Fruit fly (Drosophila melanogaster) whole organism, embryonic: Measurements from ENCODE around the gene Cyt-c-d.

Experiments used
- Bdp1 ChIP-seq: fragments of 200-800 bp; sonication (Bioruptor generic); optimal IDR thresholded peaks from 3 replicates; lab custom pipeline; 2016; ENCODE audit warnings: missing biosample characterization, missing genetic modification characterization
- CG10209 ChIP-seq: fragments of 200-800 bp; sonication (Bioruptor generic); optimal IDR thresholded peaks from 3 replicates; lab custom pipeline; 2017; ENCODE audit warnings: missing biosample characterization, mild to moderate bottlenecking, missing genetic modification characterization, missing genetic modification reagents
- CG10321 ChIP-seq: fragments of 200-800 bp; sonication (Bioruptor generic); IDR thresholded peaks from 2 replicates; pipeline ENCODE4 v1.3.6; 2022; ENCODE audit warnings: missing biosample characterization, missing genetic modification characterization
- CG10543 ChIP-seq: fragments of 200-800 bp; sonication (Bioruptor generic); optimal IDR thresholded peaks from 3 replicates; lab custom pipeline; 2017; ENCODE audit warnings: missing biosample characterization, mild to moderate bottlenecking, missing genetic modification characterization, moderate library complexity
- CG12155 ChIP-seq: fragments of 200-800 bp; sonication (Bioruptor generic); optimal IDR thresholded peaks from 3 replicates; lab custom pipeline; 2016; ENCODE audit warnings: missing biosample characterization, missing genetic modification characterization
- CG12299 ChIP-seq: fragments of 200-800 bp; sonication (Bioruptor generic); optimal IDR thresholded peaks from 2 replicates; lab custom pipeline; 2018; ENCODE audit warnings: missing biosample characterization, mild to moderate bottlenecking, missing genetic modification characterization
- CG12659 ChIP-seq: fragments of 200-800 bp; sonication (Bioruptor generic); optimal IDR thresholded peaks from 3 replicates; lab custom pipeline; 2017; ENCODE audit warnings: mild to moderate bottlenecking, missing biosample characterization, missing genetic modification reagents, missing genetic modification characterization
- CG13287 ChIP-seq: fragments of 200-800 bp; sonication (Bioruptor generic); IDR thresholded peaks from 2 replicates; pipeline ENCODE4 v1.3.6; 2022; ENCODE audit warnings: missing biosample characterization, missing genetic modification characterization; ENCODE audit not compliant: partially characterized antibody
- CG14860 ChIP-seq: fragments of 200-800 bp; sonication (Bioruptor generic); IDR thresholded peaks from 3 replicates; pipeline ENCODE4 v1.3.6; 2022; ENCODE audit warnings: missing biosample characterization, missing genetic modification characterization; ENCODE audit not compliant: partially characterized antibody
- CG33557 ChIP-seq: fragments of 200-800 bp; sonication (Bioruptor generic); optimal IDR thresholded peaks from 2 replicates; lab custom pipeline; 2019; ENCODE audit warnings: missing biosample characterization, mild to moderate bottlenecking, missing genetic modification characterization, moderate library complexity
- CG4820 ChIP-seq: fragments of 200-800 bp; sonication (Bioruptor generic); optimal IDR thresholded peaks from 3 replicates; lab custom pipeline; 2016; ENCODE audit warnings: missing biosample characterization, missing genetic modification characterization
- CG7839 ChIP-seq: fragments of 200-800 bp; sonication (Bioruptor generic); optimal IDR thresholded peaks from 3 replicates; lab custom pipeline; 2018; ENCODE audit warnings: missing biosample characterization, mild to moderate bottlenecking, missing genetic modification characterization, moderate library complexity
- CG8290 ChIP-seq, 3 experiments: fragments of 200-800 bp; sonication (Bioruptor generic); optimal IDR thresholded peaks; 2 replicates each; lab custom pipeline; 2016 to 2019; ENCODE audit warnings: missing biosample characterization in 3 of 3, missing genetic modification characterization in 3 of 3, mild to moderate bottlenecking in 2 of 3, moderate library complexity in 1 of 3
- CG8478 ChIP-seq: fragments of >200 bp; optimal IDR thresholded peaks from 2 replicates; lab custom pipeline; 2018
- CG8924 ChIP-seq: fragments of 200-800 bp; optimal IDR thresholded peaks from 3 replicates; lab custom pipeline; 2019; ENCODE audit warnings: missing biosample characterization, mild to moderate bottlenecking, missing genetic modification characterization, moderate library complexity
- CG9727 ChIP-seq: fragments of 200-800 bp; sonication (Bioruptor generic); optimal IDR thresholded peaks from 3 replicates; lab custom pipeline; 2017; ENCODE audit warnings: missing biosample characterization, mild to moderate bottlenecking, missing genetic modification characterization
- Chrac-16 ChIP-seq: fragments of 200-800 bp; sonication (Bioruptor generic); optimal IDR thresholded peaks from 3 replicates; lab custom pipeline; 2016; ENCODE audit warnings: missing biosample characterization, missing genetic modification characterization
- D ChIP-seq, 2 experiments: fragments of 200-800 bp in 1 of 2; fragments of >200 bp in 1 of 2; sonication (Bioruptor generic) in 1 of 2; optimal IDR thresholded peaks; 2 replicates in 1 of 2; 3 replicates in 1 of 2; lab custom pipeline; 2017; ENCODE audit warnings: mild to moderate bottlenecking in 1 of 2, missing biosample characterization in 1 of 2, missing genetic modification characterization in 1 of 2, missing genetic modification reagents in 1 of 2
- D19B ChIP-seq: fragments of 200-800 bp; sonication (Bioruptor generic); optimal IDR thresholded peaks from 2 replicates; lab custom pipeline; 2017; ENCODE audit warnings: missing biosample characterization, mild to moderate bottlenecking, missing genetic modification characterization
- E2f2 ChIP-seq: fragments of 200-800 bp; sonication (Bioruptor generic); IDR thresholded peaks from 2 replicates; pipeline ENCODE4 v1.3.6; 2022; ENCODE audit warnings: missing biosample characterization, missing genetic modification characterization
- Gug ChIP-seq: fragments of 200-800 bp; sonication (Bioruptor generic); IDR thresholded peaks from 4 replicates; pipeline ENCODE4 v1.3.6; 2022; ENCODE audit warnings: missing biosample characterization, missing genetic modification characterization
- Hand ChIP-seq: fragments of 200-800 bp; sonication (Bioruptor generic); optimal IDR thresholded peaks from 2 replicates; lab custom pipeline; 2017; ENCODE audit warnings: mild to moderate bottlenecking, missing biosample characterization, missing genetic modification reagents, missing genetic modification characterization
- Hr51 ChIP-seq, 2 experiments: fragments of 200-800 bp; sonication (Bioruptor generic); optimal IDR thresholded peaks; 2 replicates in 1 of 2; 3 replicates in 1 of 2; lab custom pipeline; 2016 to 2018; ENCODE audit warnings: missing biosample characterization in 2 of 2, missing genetic modification characterization in 2 of 2, mild to moderate bottlenecking in 1 of 2, moderate library complexity in 1 of 2
- Sry-δ ChIP-seq: fragments of 200-800 bp; sonication (Bioruptor generic); optimal IDR thresholded peaks from 2 replicates; lab custom pipeline; 2016; ENCODE audit warnings: missing biosample characterization, missing genetic modification characterization
- cad ChIP-seq: fragments of >200 bp; optimal IDR thresholded peaks from 2 replicates; lab custom pipeline; 2017; ENCODE audit warnings: missing biosample characterization, missing genetic modification characterization
- cg ChIP-seq: fragments of 200-800 bp; sonication (Bioruptor generic); optimal IDR thresholded peaks from 3 replicates; lab custom pipeline; 2019; ENCODE audit warnings: missing biosample characterization, mild to moderate bottlenecking, missing genetic modification characterization, moderate library complexity
- dmrt11E ChIP-seq: fragments of 200-800 bp; sonication (Bioruptor generic); optimal IDR thresholded peaks from 3 replicates; lab custom pipeline; 2018; ENCODE audit warnings: missing biosample characterization, mild to moderate bottlenecking, missing genetic modification characterization, moderate library complexity
- dpn ChIP-seq, 2 experiments: fragments of 200-800 bp; sonication (Bioruptor generic); optimal IDR thresholded peaks; 3 replicates each; lab custom pipeline; 2016; ENCODE audit warnings: missing biosample characterization in 2 of 2, missing genetic modification characterization in 2 of 2
- en ChIP-seq: fragments of 200-800 bp; sonication (Bioruptor generic); optimal IDR thresholded peaks from 2 replicates; lab custom pipeline; 2016; ENCODE audit warnings: missing biosample characterization, missing genetic modification characterization
- gfzf ChIP-seq: fragments of 200-800 bp; sonication (Bioruptor generic); optimal IDR thresholded peaks from 2 replicates; lab custom pipeline; 2016; ENCODE audit warnings: missing biosample characterization, mild to moderate bottlenecking, missing genetic modification characterization, moderate library complexity
- ind ChIP-seq: fragments of 200-800 bp; sonication (Bioruptor generic); optimal IDR thresholded peaks from 3 replicates; lab custom pipeline; 2016; ENCODE audit warnings: missing biosample characterization, missing genetic modification characterization
- insv ChIP-seq, 2 experiments: fragments of 200-800 bp; sonication (Bioruptor generic); optimal IDR thresholded peaks; 3 replicates each; lab custom pipeline; 2016 to 2018; ENCODE audit warnings: missing biosample characterization in 2 of 2, missing genetic modification characterization in 2 of 2
- lola ChIP-seq, 3 experiments: fragments of >200 bp in 2 of 3; fragments of 200-800 bp in 1 of 3; sonication (Bioruptor generic) in 1 of 3; optimal IDR thresholded peaks; 2 replicates each; lab custom pipeline; 2017 to 2019; ENCODE audit warnings: missing biosample characterization in 3 of 3, missing genetic modification characterization in 3 of 3, mild to moderate bottlenecking in 1 of 3, moderate library complexity in 1 of 3
- mirr ChIP-seq: fragments of 200-800 bp; sonication (Bioruptor generic); optimal IDR thresholded peaks from 3 replicates; lab custom pipeline; 2018; ENCODE audit warnings: missing biosample characterization, mild to moderate bottlenecking, missing genetic modification characterization
- sc ChIP-seq, 3 experiments: fragments of >200 bp in 2 of 3; fragments of 200-800 bp in 1 of 3; sonication (Bioruptor generic) in 1 of 3; optimal IDR thresholded peaks; 2 replicates in 2 of 3; 3 replicates in 1 of 3; lab custom pipeline; 2017; ENCODE audit warnings: mild to moderate bottlenecking in 1 of 3, missing biosample characterization in 1 of 3, missing genetic modification characterization in 1 of 3, missing genetic modification reagents in 1 of 3
- sna ChIP-seq: fragments of 200-800 bp; sonication (Bioruptor generic); IDR thresholded peaks from 2 replicates; pipeline ENCODE4 v1.3.6; 2022; ENCODE audit warnings: missing biosample characterization, missing genetic modification characterization; ENCODE audit not compliant: partially characterized antibody
- stwl ChIP-seq: fragments of 200-800 bp; sonication (Bioruptor generic); optimal IDR thresholded peaks from 3 replicates; lab custom pipeline; 2018; ENCODE audit warnings: missing biosample characterization, mild to moderate bottlenecking, missing genetic modification characterization, moderate library complexity
- vnd ChIP-seq: fragments of 200-800 bp; sonication (Bioruptor generic); IDR thresholded peaks from 3 replicates; pipeline ENCODE4 v1.3.6; 2022; ENCODE audit warnings: missing biosample characterization, missing genetic modification characterization; ENCODE audit not compliant: partially characterized antibody
- zfh2 ChIP-seq: fragments of 200-800 bp; sonication (Bioruptor generic); optimal IDR thresholded peaks from 2 replicates; lab custom pipeline; 2016; ENCODE audit warnings: missing biosample characterization, missing genetic modification characterization

Cyt-c-d gene

DNA sequence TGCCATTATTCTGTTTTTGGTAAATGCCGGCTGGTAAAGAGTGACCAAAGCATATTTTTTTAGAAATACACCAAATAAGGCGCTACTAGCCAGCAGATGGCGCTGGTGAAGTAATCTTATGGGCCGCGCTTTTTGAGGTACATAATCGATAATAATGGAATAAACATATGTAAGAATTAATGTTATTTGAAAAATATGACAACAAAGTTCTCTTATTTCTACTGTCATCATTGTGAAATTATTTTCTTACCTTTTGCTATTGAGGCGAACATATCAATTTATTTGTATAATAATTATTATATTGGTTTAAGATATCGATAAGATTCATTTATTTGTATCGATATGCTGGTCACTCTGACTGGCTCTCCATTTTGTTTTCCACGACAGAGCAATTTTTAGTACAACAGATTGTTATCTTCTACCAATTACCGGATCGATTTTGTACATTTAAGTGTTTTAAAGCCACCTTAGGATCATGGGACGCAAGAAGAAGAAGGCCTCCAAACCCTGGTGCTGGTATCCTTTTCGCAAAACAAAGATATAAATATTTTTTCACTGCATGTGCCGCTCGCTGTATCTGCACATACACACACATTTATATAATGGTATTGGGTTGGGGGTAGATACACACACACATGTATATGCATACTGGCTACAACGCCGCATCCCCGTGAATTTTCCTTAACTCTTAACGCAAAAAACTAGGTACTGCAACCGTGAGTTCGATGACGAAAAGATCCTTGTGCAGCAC is 27.5 kb downstream of the Cyt-c-d start, which contains the start of the genes LSm7 and BuGZ (continued):
- TF ChIP-seq CG9727 (GFP tag; lab: Kevin White, UChicago) (peak; percentile 69), insv (GFP tag; optimal IDR thresholded peaks at IDR 0.05; lab: Kevin White, UChicago) (peak in 1 of 2 experiments; percentile 42), D19B (GFP tag; lab: Kevin White, UChicago) (no peak), gfzf (GFP tag; lab: Kevin White, UChicago) (peak; percentile 83), CG8924 (tag; lab: Kevin White, UChicago) (peak; percentile 63), CG8290 (GFP tag; optimal IDR thresholded peaks at IDR 0.05; lab: Kevin White, UChicago) (peak; percentile 29), CG8290 (tag; optimal IDR thresholded peaks at IDR 0.05; lab: Kevin White, UChicago) (no peak), dpn (GFP tag; optimal IDR thresholded peaks at IDR 0.05; lab: Kevin White, UChicago) (peak; percentile 35 to 48), Hand (no peak), CG12299 (tag; lab: Kevin White, UChicago) (peak; percentile 3), CG10543 (GFP tag; lab: Kevin White, UChicago) (peak; percentile 12), CG10321 (GFP tag; lab: Robert Waterston, UW) (no peak), Gug (GFP tag; lab: Robert Waterston, UW) (no peak), CG14860 (GFP tag; lab: Robert Waterston, UW) (peak; percentile 45; the same call in 2 of the 3 replicates), CG12155 (GFP tag; lab: Kevin White, UChicago) (peak; percentile 11), dmrt11E (tag; lab: Kevin White, UChicago) (peak; percentile 55), CG12659 (GFP tag; lab: Kevin White, UChicago) (peak; percentile 85), sna (GFP tag; lab: Robert Waterston, UW) (peak; percentile 63; the same call in 1 of the 2 replicates), Sry-δ (peak; percentile 63), vnd (GFP tag; lab: Robert Waterston, UW) (peak; percentile 50; the same call in 2 of the 3 replicates), en (GFP tag; lab: Kevin White, UChicago) (no peak), cad (GFP tag; lab: Kevin White, UChicago) (no peak), ind (peak; percentile 22), Hr51 (GFP tag; optimal IDR thresholded peaks at IDR 0.05; lab: Kevin White, UChicago) (peak in 1 of 2 experiments; percentile 10), lola (GFP tag; optimal IDR thresholded peaks at IDR 0.05; lab: Kevin White, UChicago) (peak in 1 of 3 experiments; percentile 33), E2f2 (GFP tag; lab: Robert Waterston, UW) (peak; percentile 62), CG8478 (no peak), stwl (tag; lab: Kevin White, UChicago) (peak; percentile 86), mirr (GFP tag; lab: Kevin White, UChicago) (no peak), CG33557 (GFP tag; lab: Kevin White, UChicago) (peak; percentile 42), CG4820 (GFP tag; lab: Kevin White, UChicago) (peak; percentile 23), Chrac-16 (GFP tag; lab: Kevin White, UChicago) (peak; percentile 20), Bdp1 (GFP tag; lab: Kevin White, UChicago) (no peak), D (optimal IDR thresholded peaks at IDR 0.05; lab: Kevin White, UChicago) (no peak), D (GFP tag; optimal IDR thresholded peaks at IDR 0.05; lab: Kevin White, UChicago) (peak; percentile 29), zfh2 (GFP tag; lab: Kevin White, UChicago) (no peak), CG10209 (GFP tag; lab: Kevin White, UChicago) (no peak), sc (optimal IDR thresholded peaks at IDR 0.05; lab: Kevin White, UChicago) (no peak), sc (GFP tag; optimal IDR thresholded peaks at IDR 0.05; lab: Kevin White, UChicago) (no peak), CG7839 (tag; lab: Kevin White, UChicago) (no peak), cg (peak; percentile 92), CG13287 (peak; percentile 73)
